Worm (Caenorhabditis elegans) whole organism, early embryonic: ENCODE measurements around the gene srbc-82.
"Not testable (repeated sequence)": the region's sequence is repeated elsewhere in the genome, so short reads cannot be mapped to it uniquely, and the experiment has no call there.

Experiments used
- B0310.2 ChIP-seq: sonication (generic microtip); optimal IDR thresholded peaks from 2 replicates; lab custom pipeline; 2016; ENCODE audit warnings: mild to moderate bottlenecking, missing genetic modification characterization, missing compliant biosample characterization
- F13C5.2 ChIP-seq: sonication (generic microtip); optimal IDR thresholded peaks from 2 replicates; lab custom pipeline; 2017; ENCODE audit warnings: mild to moderate bottlenecking, missing genetic modification characterization, inconsistent platforms, missing compliant biosample characterization
- aly-1 ChIP-seq: sonication (generic microtip); optimal IDR thresholded peaks from 2 replicates; lab custom pipeline; 2016; ENCODE audit warnings: missing genetic modification characterization, missing compliant biosample characterization
- ama-1 ChIP-seq: fragments of 150-350 bp; optimal IDR thresholded peaks from 2 replicates; lab custom pipeline; 2014
- ceh-13 ChIP-seq: fragments of 200-800 bp; sonication (Bioruptor generic); optimal IDR thresholded peaks from 2 replicates; lab custom pipeline; 2018; ENCODE audit warnings: mild to moderate bottlenecking, missing genetic modification characterization, missing compliant biosample characterization
- ceh-36 ChIP-seq: sonication (generic microtip); optimal IDR thresholded peaks from 2 replicates; lab custom pipeline; 2016; ENCODE audit warnings: missing genetic modification characterization, inconsistent platforms, missing compliant biosample characterization
- ets-7 ChIP-seq: sonication (generic microtip); optimal IDR thresholded peaks from 2 replicates; lab custom pipeline; 2016; ENCODE audit warnings: missing genotype, missing genetic modification characterization, missing compliant biosample characterization
- flt-1 ChIP-seq: fragments of 200-800 bp; sonication (Bioruptor generic); IDR thresholded peaks from 2 replicates; pipeline ENCODE4 v1.3.6; 2022; ENCODE audit warnings: missing genetic modification characterization, missing compliant biosample characterization
- hmbx-1 ChIP-seq: sonication (generic microtip); optimal IDR thresholded peaks from 2 replicates; lab custom pipeline; 2016; ENCODE audit warnings: mild to moderate bottlenecking, missing genetic modification characterization, missing compliant biosample characterization
- hmg-4 ChIP-seq: fragments of 200-800 bp; sonication (Bioruptor generic); optimal IDR thresholded peaks from 2 replicates; lab custom pipeline; 2018; ENCODE audit warnings: mild to moderate bottlenecking, missing genetic modification characterization, missing compliant biosample characterization
- hnd-1 ChIP-seq: sonication (generic microtip); optimal IDR thresholded peaks from 2 replicates; lab custom pipeline; 2016; ENCODE audit warnings: missing genetic modification characterization, missing compliant biosample characterization
- pes-1 ChIP-seq: fragments of 200-800 bp; sonication (Bioruptor generic); IDR thresholded peaks from 2 replicates; pipeline ENCODE4 v1.3.6; 2022; ENCODE audit warnings: missing genetic modification reagents, missing genetic modification characterization, missing compliant biosample characterization
- scrt-1 ChIP-seq: fragments of 200-800 bp; sonication (Bioruptor generic); IDR thresholded peaks from 2 replicates; pipeline ENCODE4 v1.3.6; 2022; ENCODE audit warnings: missing genetic modification characterization, missing compliant biosample characterization
- sea-1 ChIP-seq: fragments of 200-800 bp; sonication (Bioruptor generic); conservative IDR thresholded peaks from 2 replicates; pipeline ENCODE4 v1.3.6; 2022; ENCODE audit warnings: missing genetic modification characterization, missing compliant biosample characterization
- tbx-11 ChIP-seq: fragments of 200-800 bp; sonication (Bioruptor generic); IDR thresholded peaks from 2 replicates; pipeline ENCODE4 v1.3.6; 2022; ENCODE audit warnings: missing genetic modification characterization, missing compliant biosample characterization
- tbx-37 ChIP-seq: fragments of 200-800 bp; sonication (Bioruptor generic); conservative IDR thresholded peaks from 2 replicates; pipeline ENCODE4 v1.3.6; 2022; ENCODE audit warnings: missing genetic modification reagents, missing genetic modification characterization, missing compliant biosample characterization
- tra-4 ChIP-seq: sonication (generic microtip); optimal IDR thresholded peaks from 2 replicates; lab custom pipeline; 2017; ENCODE audit warnings: missing genetic modification characterization, missing compliant biosample characterization

srbc-82 gene

DNA sequence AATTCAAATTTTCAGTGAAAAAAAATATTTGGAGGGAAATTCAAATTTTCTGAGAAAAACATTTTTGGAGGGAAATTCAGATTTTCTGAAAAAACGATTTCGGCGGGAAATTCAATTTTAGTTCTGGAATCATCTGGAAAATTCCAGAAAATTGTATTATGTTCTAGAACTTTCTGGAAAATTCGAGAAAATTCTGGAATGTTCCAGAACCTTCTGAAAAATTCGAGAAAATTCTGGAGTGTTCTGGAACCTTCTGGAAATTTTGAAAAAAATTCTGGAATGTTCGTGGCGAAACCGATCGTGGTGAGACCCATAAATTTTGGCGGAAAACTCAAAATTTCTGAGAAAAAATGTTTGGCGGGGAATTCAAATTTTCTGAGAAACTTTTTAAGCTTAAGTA is 21.8 kb downstream of the srbc-82 start:
- TF ChIP-seq scrt-1 (GFP tag; lab: Robert Waterston, UW): no peak
- TF ChIP-seq hnd-1 (tag; lab: Kevin White, UChicago): no peak
- no peak for TF ChIP-seq ceh-13 (GFP tag; lab: Kevin White, UChicago)
- no peak for TF ChIP-seq tbx-37
- TF ChIP-seq aly-1: no peak
- no peak for TF ChIP-seq sea-1 (GFP tag; lab: Robert Waterston, UW)
- no peak for TF ChIP-seq hmbx-1 (tag; lab: Kevin White, UChicago)
- no peak for TF ChIP-seq tra-4 (tag; lab: Kevin White, UChicago)
- no peak for TF ChIP-seq tbx-11 (GFP tag; lab: Robert Waterston, UW)
- TF ChIP-seq flt-1: no peak
- no peak for TF ChIP-seq F13C5.2 (tag; lab: Kevin White, UChicago)
- TF ChIP-seq hmg-4 (GFP tag; lab: Kevin White, UChicago): no peak
- no peak for TF ChIP-seq ceh-36
- no peak for TF ChIP-seq ets-7 (tag; lab: Kevin White, UChicago)
- TF ChIP-seq ama-1 (lab: Kevin White, UChicago): no peak
- no peak for TF ChIP-seq B0310.2 (tag; lab: Kevin White, UChicago)

DNA sequence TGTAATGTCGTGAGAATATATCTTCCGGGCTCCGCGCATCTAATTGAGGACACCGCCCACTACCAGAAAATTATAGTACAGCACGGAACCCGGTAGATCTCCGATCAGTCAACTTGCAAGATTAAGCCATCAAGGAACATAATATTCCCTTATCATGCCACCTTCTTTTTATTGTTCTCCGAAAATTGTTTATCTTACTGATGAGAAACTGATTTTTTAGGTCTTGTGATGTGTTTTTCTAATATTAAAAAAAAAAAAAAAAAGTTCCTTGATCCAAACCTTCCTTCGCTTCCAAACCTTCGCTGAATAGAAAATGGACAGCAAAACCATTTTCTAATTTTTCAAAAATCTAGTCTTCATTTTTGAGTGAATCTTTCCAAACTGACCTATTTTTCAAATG is 28.5 kb downstream of the srbc-82 start, which contains the start of gene F57G8.7:
Gene F57G8.7, plus strand, starts transcription at position 301 of the 400 bp plus-strand sequence.
- no peak for TF ChIP-seq sea-1 (GFP tag; lab: Robert Waterston, UW)
- no peak for TF ChIP-seq F13C5.2 (tag; lab: Kevin White, UChicago)
- no peak for TF ChIP-seq hnd-1 (tag; lab: Kevin White, UChicago)
- no peak for TF ChIP-seq hmbx-1 (tag; lab: Kevin White, UChicago)
- TF ChIP-seq aly-1: no peak

DNA sequence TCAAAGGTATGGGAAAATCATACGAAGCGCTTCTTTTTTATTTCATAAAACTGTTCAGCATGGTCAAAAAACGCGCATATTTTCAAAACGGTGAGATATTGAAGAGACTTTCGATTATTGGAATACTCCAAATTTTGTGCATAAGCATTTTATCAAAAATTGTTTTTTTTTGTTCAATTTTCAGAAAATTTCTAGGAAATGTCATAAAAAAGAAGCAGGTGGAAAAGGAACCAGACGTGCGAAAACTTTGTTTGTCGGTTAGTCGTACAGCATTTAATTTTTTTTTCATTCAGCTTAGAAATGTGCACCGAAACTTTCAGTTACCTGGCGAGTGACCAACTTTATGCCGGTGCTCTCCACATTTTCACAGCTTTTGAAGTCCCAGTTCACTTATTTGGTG is 33.0 kb downstream of the srbc-82 start, which contains the start of gene srh-167:
Gene srh-167, plus strand, starts transcription at position 301 of the 400 bp plus-strand sequence.
- TF ChIP-seq hmg-4 (GFP tag; lab: Kevin White, UChicago): no peak
- TF ChIP-seq scrt-1 (GFP tag; lab: Robert Waterston, UW): no peak
- no peak for TF ChIP-seq F13C5.2 (tag; lab: Kevin White, UChicago)
- TF ChIP-seq hmbx-1 (tag; lab: Kevin White, UChicago): no peak
- no peak for TF ChIP-seq ceh-36
- no peak for TF ChIP-seq tbx-37
- no peak for TF ChIP-seq tbx-11 (GFP tag; lab: Robert Waterston, UW)
- no peak for TF ChIP-seq flt-1
- TF ChIP-seq ama-1 (lab: Kevin White, UChicago): no peak
- TF ChIP-seq pes-1: no peak
- TF ChIP-seq aly-1: no peak
- TF ChIP-seq ceh-13 (GFP tag; lab: Kevin White, UChicago): no peak
- TF ChIP-seq sea-1 (GFP tag; lab: Robert Waterston, UW): no peak
- no peak for TF ChIP-seq ets-7 (tag; lab: Kevin White, UChicago)
- no peak for TF ChIP-seq B0310.2 (tag; lab: Kevin White, UChicago)
- TF ChIP-seq hnd-1 (tag; lab: Kevin White, UChicago): no peak
- no peak for TF ChIP-seq tra-4 (tag; lab: Kevin White, UChicago)

DNA sequence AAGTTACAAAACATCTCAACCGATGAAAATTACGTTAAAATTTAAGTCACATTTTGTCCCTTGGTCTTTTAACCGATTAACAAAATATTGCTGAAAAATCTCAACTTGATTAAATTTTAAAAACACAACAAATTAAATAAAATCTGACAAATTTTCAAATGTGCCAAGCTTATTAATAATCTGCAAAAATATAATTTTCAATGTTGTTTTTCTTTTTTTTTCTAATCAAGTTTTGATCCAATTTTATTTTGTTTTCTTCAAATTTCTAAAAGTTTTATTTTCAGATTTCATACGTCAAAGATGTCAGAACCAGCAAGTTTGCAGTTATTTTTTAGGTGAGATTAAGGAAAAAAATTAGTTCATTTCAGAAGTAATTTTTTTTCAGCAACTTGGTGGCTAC is 36.0 kb downstream of the srbc-82 start, which contains the start of gene srw-87:
Gene srw-87, plus strand, starts transcription at position 301 of the 400 bp plus-strand sequence.
- TF ChIP-seq tbx-11 (GFP tag; lab: Robert Waterston, UW) (no peak), scrt-1 (GFP tag; lab: Robert Waterston, UW) (no peak), B0310.2 (tag; lab: Kevin White, UChicago) (no peak), tbx-37 (no peak), ama-1 (lab: Kevin White, UChicago) (no peak), pes-1 (no peak), hnd-1 (tag; lab: Kevin White, UChicago) (no peak), ceh-13 (GFP tag; lab: Kevin White, UChicago) (no peak), F13C5.2 (tag; lab: Kevin White, UChicago) (no peak), sea-1 (GFP tag; lab: Robert Waterston, UW) (no peak), hmg-4 (GFP tag; lab: Kevin White, UChicago) (no peak), aly-1 (no peak), flt-1 (no peak), hmbx-1 (tag; lab: Kevin White, UChicago) (no peak), ets-7 (tag; lab: Kevin White, UChicago) (no peak)

DNA sequence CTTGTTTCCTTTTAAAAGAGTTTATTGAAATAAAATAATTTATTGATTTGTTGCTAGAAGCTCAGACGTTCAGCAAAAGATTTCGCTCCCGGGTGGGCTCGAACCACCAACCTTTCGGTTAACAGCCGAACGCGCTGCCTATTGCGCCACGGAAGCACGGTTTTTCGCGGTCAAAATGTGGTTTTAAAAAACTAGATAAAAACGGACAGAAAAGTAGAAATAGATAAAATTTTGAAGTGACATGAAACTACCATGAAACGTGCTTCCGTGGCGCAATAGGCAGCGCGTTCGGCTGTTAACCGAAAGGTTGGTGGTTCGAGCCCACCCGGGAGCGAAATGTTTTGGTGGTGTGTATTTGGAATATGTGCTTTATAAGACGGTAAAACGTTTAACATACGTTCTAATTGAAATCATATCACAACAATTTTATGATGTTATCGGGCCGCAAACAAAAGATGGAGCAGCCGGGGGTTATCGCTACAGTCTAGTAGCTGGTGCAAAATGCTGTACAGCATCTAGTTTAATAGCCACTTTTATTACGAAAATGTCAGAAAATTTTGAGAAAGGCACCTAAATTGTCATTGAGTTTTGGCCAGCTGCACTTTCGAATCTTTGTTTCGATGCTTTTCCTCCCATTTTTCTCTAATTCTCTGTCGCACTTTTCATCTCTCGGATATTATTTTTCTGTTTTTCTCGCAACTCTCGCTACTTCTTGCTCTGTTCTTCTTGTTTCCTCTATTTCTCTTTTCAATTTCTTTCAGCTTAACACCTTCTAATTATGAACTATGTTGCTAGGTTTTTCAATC is 38.1 kb downstream of the srbc-82 start, which contains the start of gene slc-9B.2:
Gene slc-9B.2, plus strand, starts transcription at position 756 of the 806 bp plus-strand sequence.
- TF ChIP-seq scrt-1 (GFP tag; lab: Robert Waterston, UW); hmg-4 (GFP tag; lab: Kevin White, UChicago); hnd-1 (tag; lab: Kevin White, UChicago): not testable (repeated sequence)

DNA sequence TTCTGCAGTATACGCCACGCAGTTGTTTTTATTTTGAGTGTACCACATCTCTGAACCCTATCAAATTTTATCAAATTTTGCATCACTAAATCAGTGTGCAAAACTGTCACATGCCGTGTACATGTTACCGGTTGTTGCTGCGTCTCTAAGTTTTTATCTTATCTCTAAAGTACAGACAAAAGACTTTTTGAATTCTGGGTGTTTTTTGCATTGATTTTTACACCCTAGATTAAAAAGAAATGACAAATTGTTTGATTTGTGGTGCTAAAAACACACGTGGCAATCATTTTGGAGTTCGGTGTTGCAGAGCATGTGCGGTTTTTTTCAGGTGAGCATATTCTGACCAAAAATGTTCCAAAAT is 41.9 kb downstream of the srbc-82 start, which contains the start of gene nhr-193:
Gene nhr-193, plus strand, starts transcription at position 51 of the 361 bp plus-strand sequence.
- TF ChIP-seq aly-1: no peak
- no peak for TF ChIP-seq ceh-36
- no peak for TF ChIP-seq sea-1 (GFP tag; lab: Robert Waterston, UW)
- no peak for TF ChIP-seq B0310.2 (tag; lab: Kevin White, UChicago)
- no peak for TF ChIP-seq flt-1
- TF ChIP-seq hmg-4 (GFP tag; lab: Kevin White, UChicago): no peak
- no peak for TF ChIP-seq tbx-37
- no peak for TF ChIP-seq ets-7 (tag; lab: Kevin White, UChicago)
- no peak for TF ChIP-seq tra-4 (tag; lab: Kevin White, UChicago)
- TF ChIP-seq ama-1 (lab: Kevin White, UChicago): no peak
- no peak for TF ChIP-seq scrt-1 (GFP tag; lab: Robert Waterston, UW)
